Worm (Caenorhabditis elegans): ENCODE results near the gene pud-1.2.

- TF ChIP-seq ceh-24 (tag; optimal IDR thresholded peaks at IDR 0.05): no peak
- TF ChIP-seq madf-2 (tag; optimal IDR thresholded peaks at IDR 0.05): no peak
- TF ChIP-seq nhr-11 (tag; optimal IDR thresholded peaks at IDR 0.05): no peak
- no peak for TF ChIP-seq unc-42 (tag; optimal IDR thresholded peaks at IDR 0.05)
- TF ChIP-seq fkh-10 (GFP tag; optimal IDR thresholded peaks at IDR 0.05): no peak
- TF ChIP-seq Y22D7AL.16 (tag; optimal IDR thresholded peaks at IDR 0.05): no peak
- TF ChIP-seq pqm-1 (tag; optimal IDR thresholded peaks at IDR 0.05): no peak
- no peak for TF ChIP-seq nfya-1 (tag; optimal IDR thresholded peaks at IDR 0.05)
- TF ChIP-seq pha-4 (tag; optimal IDR thresholded peaks at IDR 0.05): no peak
- TF ChIP-seq ama-1 (optimal IDR thresholded peaks at IDR 0.05): no peak
- no peak for TF ChIP-seq unc-55 (GFP tag; optimal IDR thresholded peaks at IDR 0.05)
- TF ChIP-seq dve-1 (tag; optimal IDR thresholded peaks at IDR 0.05): no peak
- TF ChIP-seq tbx-2 (tag; optimal IDR thresholded peaks at IDR 0.05): no peak
- TF ChIP-seq sox-4 (tag; optimal IDR thresholded peaks at IDR 0.05): no peak
Observed at ce11 chrV:2290329-2290728, 32.0 kb downstream of the pud-1.2 start, which contains the start of gene nhr-225.

Data from whole organism, late embryonic.